Fruit fly (Drosophila melanogaster) whole organism, embryonic: ENCODE data around the gene CG44261.

Experiments used
- ATbp ChIP-seq: fragments of 200-800 bp; sonication (Bioruptor generic); optimal IDR thresholded peaks from 2 replicates; lab custom pipeline; 2017; ENCODE audit warnings: missing biosample characterization, mild to moderate bottlenecking, missing genetic modification characterization, missing genetic modification reagents
- Asciz ChIP-seq: fragments of 200-800 bp; sonication (Bioruptor generic); optimal IDR thresholded peaks from 2 replicates; lab custom pipeline; 2017; ENCODE audit warnings: missing biosample characterization, mild to moderate bottlenecking, missing genetic modification characterization, missing genetic modification reagents
- Awh ChIP-seq: fragments of 200-800 bp; sonication (Bioruptor generic); IDR thresholded peaks from 2 replicates; pipeline ENCODE4, ENCODE4 v1.3.6; 2022; ENCODE audit warnings: missing biosample characterization, missing genetic modification characterization
- Blimp-1 ChIP-seq: fragments of 200-800 bp; sonication (Bioruptor generic); optimal IDR thresholded peaks from 3 replicates; lab custom pipeline; 2018; ENCODE audit warnings: missing biosample characterization, missing genetic modification characterization, mild to moderate bottlenecking, moderate library complexity, missing genetic modification reagents
- CG10979 ChIP-seq: fragments of 200-800 bp; sonication (Bioruptor generic); optimal IDR thresholded peaks from 2 replicates; lab custom pipeline; 2018; ENCODE audit warnings: missing biosample characterization, mild to moderate bottlenecking, missing genetic modification characterization, moderate library complexity
- CG12769 ChIP-seq: fragments of 200-800 bp; sonication (Bioruptor generic); optimal IDR thresholded peaks from 2 replicates; lab custom pipeline; 2019; ENCODE audit warnings: missing biosample characterization, mild to moderate bottlenecking, missing genetic modification characterization, moderate library complexity
- CG17802 ChIP-seq: fragments of 200-800 bp; sonication (Bioruptor generic); optimal IDR thresholded peaks from 2 replicates; lab custom pipeline; 2018; ENCODE audit warnings: missing biosample characterization, mild to moderate bottlenecking, missing genetic modification characterization, moderate library complexity
- CG2678 ChIP-seq: fragments of 200-800 bp; sonication (Bioruptor generic); optimal IDR thresholded peaks from 3 replicates; lab custom pipeline; 2019; ENCODE audit warnings: missing biosample characterization, mild to moderate bottlenecking, missing genetic modification characterization, moderate library complexity
- CG31224 ChIP-seq: fragments of 200-800 bp; sonication (Bioruptor generic); IDR thresholded peaks from 2 replicates; pipeline ENCODE4 v1.3.6; 2022; ENCODE audit warnings: missing biosample characterization, missing genetic modification characterization
- CG4404 ChIP-seq: fragments of 200-800 bp; sonication (Bioruptor generic); IDR thresholded peaks from 2 replicates; pipeline ENCODE4 v1.3.6; 2022; ENCODE audit warnings: missing biosample characterization, missing genetic modification characterization
- CG4820 ChIP-seq: fragments of 200-800 bp; sonication (Bioruptor generic); optimal IDR thresholded peaks from 3 replicates; lab custom pipeline; 2016; ENCODE audit warnings: missing biosample characterization, missing genetic modification characterization
- CG6689 ChIP-seq: fragments of 200-800 bp; sonication (Bioruptor generic); IDR thresholded peaks from 2 replicates; pipeline ENCODE4 v1.3.6; 2022; ENCODE audit warnings: missing biosample characterization, missing genetic modification characterization
- CG7839 ChIP-seq: fragments of 200-800 bp; sonication (Bioruptor generic); optimal IDR thresholded peaks from 3 replicates; lab custom pipeline; 2018; ENCODE audit warnings: missing biosample characterization, mild to moderate bottlenecking, missing genetic modification characterization, moderate library complexity
- Drgx ChIP-seq: fragments of 200-800 bp; sonication (Bioruptor generic); IDR thresholded peaks from 2 replicates; pipeline ENCODE4 v1.3.6; 2022; ENCODE audit warnings: missing biosample characterization, missing genetic modification characterization
- Ets65A ChIP-seq: fragments of 200-800 bp; sonication (Bioruptor generic); peaks from one replicate; lab custom pipeline; 2016; ENCODE audit warnings: missing biosample characterization, missing genetic modification characterization
- Fer3 ChIP-seq: fragments of 200-800 bp; sonication (Bioruptor generic); optimal IDR thresholded peaks from 2 replicates; lab custom pipeline; 2018; ENCODE audit warnings: missing biosample characterization, mild to moderate bottlenecking, missing genetic modification characterization, moderate library complexity
- HHEX ChIP-seq: fragments of 200-800 bp; sonication (Bioruptor generic); optimal IDR thresholded peaks from 3 replicates; lab custom pipeline; 2017; ENCODE audit warnings: missing biosample characterization, mild to moderate bottlenecking, missing genetic modification characterization, missing genetic modification reagents
- HLH3B ChIP-seq: fragments of 200-800 bp; sonication (Bioruptor generic); IDR thresholded peaks from 2 replicates; pipeline ENCODE4 v1.3.6; 2022; ENCODE audit warnings: missing biosample characterization, missing genetic modification characterization
- Hr51 ChIP-seq, 2 experiments: fragments of 200-800 bp; sonication (Bioruptor generic); optimal IDR thresholded peaks; 2 replicates in 1 of 2; 3 replicates in 1 of 2; lab custom pipeline; 2016 to 2018; ENCODE audit warnings: missing biosample characterization in 2 of 2, missing genetic modification characterization in 2 of 2, mild to moderate bottlenecking in 1 of 2, moderate library complexity in 1 of 2
- Hr78 ChIP-seq, 2 experiments: fragments of 200-800 bp in 1 of 2; fragments of >200 bp in 1 of 2; sonication (Bioruptor generic) in 1 of 2; optimal IDR thresholded peaks; 2 replicates each; lab custom pipeline; 2017 to 2019; ENCODE audit warnings: missing biosample characterization in 2 of 2, missing genetic modification characterization in 2 of 2, mild to moderate bottlenecking in 1 of 2, moderate library complexity in 1 of 2
- Myb ChIP-seq: fragments of 200-800 bp; sonication (Bioruptor generic); optimal IDR thresholded peaks from 2 replicates; lab custom pipeline; 2016; ENCODE audit warnings: missing biosample characterization, missing genetic modification characterization
- Opbp ChIP-seq: fragments of 200-800 bp; sonication (Bioruptor generic); IDR thresholded peaks from 3 replicates; pipeline ENCODE4 v1.3.6; 2022; ENCODE audit warnings: missing biosample characterization, missing genetic modification characterization; ENCODE audit not compliant: partially characterized antibody
- Pdp1 ChIP-seq, 2 experiments: fragments of 200-800 bp; sonication (Bioruptor generic); optimal IDR thresholded peaks; 3 replicates each; lab custom pipeline; 2016; ENCODE audit warnings: missing biosample characterization in 2 of 2, missing genetic modification characterization in 2 of 2, mild to moderate bottlenecking in 1 of 2, moderate library complexity in 1 of 2
- Usf ChIP-seq: fragments of 200-800 bp; sonication (Bioruptor generic); optimal IDR thresholded peaks from 2 replicates; lab custom pipeline; 2017; ENCODE audit warnings: missing genotype, missing biosample characterization, missing genetic modification characterization
- abd-A ChIP-seq: fragments of 200-800 bp; sonication (Bioruptor generic); optimal IDR thresholded peaks from 3 replicates; lab custom pipeline; 2019; ENCODE audit warnings: missing biosample characterization, mild to moderate bottlenecking, missing genetic modification characterization, moderate library complexity
- bowl ChIP-seq: fragments of 200-800 bp; sonication (Bioruptor generic); IDR thresholded peaks from 2 replicates; pipeline ENCODE4 v1.3.6; 2022; ENCODE audit warnings: missing biosample characterization, missing genetic modification characterization
- bsh ChIP-seq, 2 experiments: fragments of 200-800 bp; sonication (Bioruptor generic); optimal IDR thresholded peaks; 2 replicates each; lab custom pipeline; 2017 to 2018; ENCODE audit warnings: mild to moderate bottlenecking in 2 of 2, missing biosample characterization in 2 of 2, missing genetic modification characterization in 2 of 2, moderate library complexity in 1 of 2
- cad ChIP-seq: fragments of >200 bp; optimal IDR thresholded peaks from 2 replicates; lab custom pipeline; 2017; ENCODE audit warnings: missing biosample characterization, missing genetic modification characterization
- ci ChIP-seq: fragments of 200-800 bp; sonication (Bioruptor generic); IDR thresholded peaks from 3 replicates; pipeline ENCODE4 v1.3.6; 2022; ENCODE audit warnings: missing biosample characterization, missing genetic modification characterization
- crol ChIP-seq: fragments of 200-800 bp; sonication (Bioruptor generic); IDR thresholded peaks from 2 replicates; pipeline ENCODE4 v1.3.6; 2022; ENCODE audit warnings: missing biosample characterization, missing genetic modification characterization
- dmrt99B ChIP-seq: fragments of 200-800 bp; sonication (Bioruptor generic); optimal IDR thresholded peaks from 2 replicates; lab custom pipeline; 2018; ENCODE audit warnings: missing biosample characterization, mild to moderate bottlenecking, missing genetic modification characterization, moderate library complexity
- dpn ChIP-seq, 2 experiments: fragments of 200-800 bp; sonication (Bioruptor generic); optimal IDR thresholded peaks; 3 replicates each; lab custom pipeline; 2016; ENCODE audit warnings: missing biosample characterization in 2 of 2, missing genetic modification characterization in 2 of 2
- fd96Cb ChIP-seq: fragments of 200-800 bp; sonication (Bioruptor generic); optimal IDR thresholded peaks from 2 replicates; lab custom pipeline; 2018; ENCODE audit warnings: missing biosample characterization, mild to moderate bottlenecking, missing genetic modification characterization, moderate library complexity
- gem ChIP-seq: fragments of 200-800 bp; sonication (Bioruptor generic); optimal IDR thresholded peaks from 2 replicates; lab custom pipeline; 2019; ENCODE audit warnings: missing biosample characterization, mild to moderate bottlenecking, missing genetic modification characterization, moderate library complexity
- klu ChIP-seq: fragments of 200-800 bp; sonication (Bioruptor generic); IDR thresholded peaks from 2 replicates; pipeline ENCODE4 v1.3.6; 2022; ENCODE audit warnings: missing biosample characterization, missing genetic modification characterization
- nau ChIP-seq: fragments of 200-800 bp; sonication (Bioruptor generic); optimal IDR thresholded peaks from 3 replicates; lab custom pipeline; 2017; ENCODE audit warnings: missing biosample characterization, mild to moderate bottlenecking, missing genetic modification characterization, missing genetic modification reagents
- phol ChIP-seq: fragments of 200-800 bp; sonication (Bioruptor generic); optimal IDR thresholded peaks from 3 replicates; lab custom pipeline; 2018; ENCODE audit warnings: missing biosample characterization, mild to moderate bottlenecking, missing genetic modification characterization, moderate library complexity
- pita ChIP-seq: fragments of 200-800 bp; sonication (Bioruptor generic); optimal IDR thresholded peaks from 2 replicates; lab custom pipeline; 2017; ENCODE audit warnings: missing biosample characterization, mild to moderate bottlenecking, missing genetic modification characterization
- row ChIP-seq: fragments of 200-800 bp; sonication (Bioruptor generic); IDR thresholded peaks from 3 replicates; pipeline ENCODE4 v1.3.6; 2022; ENCODE audit warnings: missing biosample characterization, missing genetic modification characterization
- sr ChIP-seq: fragments of 200-800 bp; sonication (Bioruptor generic); IDR thresholded peaks from 3 replicates; pipeline ENCODE4 v1.3.6; 2022; ENCODE audit warnings: missing biosample characterization, missing genetic modification characterization
- tll ChIP-seq, 2 experiments: fragments of 200-800 bp in 1 of 2; fragments of >200 bp in 1 of 2; sonication (Bioruptor generic) in 1 of 2; optimal IDR thresholded peaks; 2 replicates each; lab custom pipeline; 2017 to 2019; ENCODE audit warnings: missing biosample characterization in 2 of 2, missing genetic modification characterization in 2 of 2, mild to moderate bottlenecking in 1 of 2, moderate library complexity in 1 of 2
- vvl ChIP-seq: fragments of 200-800 bp; sonication (Bioruptor generic); IDR thresholded peaks from 2 replicates; pipeline ENCODE4 v1.3.6; 2022; ENCODE audit warnings: missing biosample characterization, missing genetic modification characterization

The CG44261 gene

dm6 chr3R:9424061-9424665 lies 16.2 kb upstream of the CG44261 start (continued):
- peak; percentile 47; the same call in 1 of the 2 replicates for TF ChIP-seq crol (GFP tag; lab: Robert Waterston, UW)
- peak; percentile 13; the same call in 1 of the 3 replicates for TF ChIP-seq ci
- TF ChIP-seq abd-A = peak; percentile 18

- TF ChIP-seq Pdp1 (GFP tag; optimal IDR thresholded peaks at IDR 0.05; lab: Kevin White, UChicago) = peak in 1 of 2 experiments; percentile 64
- no peak for TF ChIP-seq Usf (GFP tag; lab: Kevin White, UChicago)
These were observed 14.4 kb upstream of the CG44261 start for dm6 chr3R:9422338-9422737.

- no peak for TF ChIP-seq CG17802 (tag; lab: Kevin White, UChicago)
- TF ChIP-seq fd96Cb (tag; lab: Kevin White, UChicago) = peak; percentile 14
- TF ChIP-seq Asciz (GFP tag; lab: Kevin White, UChicago) = peak; percentile 8
- peak; percentile 6 for TF ChIP-seq HHEX (GFP tag; lab: Kevin White, UChicago)
- TF ChIP-seq ATbp (GFP tag; lab: Kevin White, UChicago) = no peak
- peak; percentile 41; the same call in 2 of the 3 replicates for TF ChIP-seq row (GFP tag; lab: Robert Waterston, UW)
- no peak for TF ChIP-seq pita
- TF ChIP-seq nau (GFP tag; lab: Kevin White, UChicago) = peak; percentile 1
- peak in 1 of 2 experiments; percentile 38 for TF ChIP-seq Hr51 (GFP tag; optimal IDR thresholded peaks at IDR 0.05; lab: Kevin White, UChicago)
- peak; percentile 52; the same call in 1 of the 2 replicates for TF ChIP-seq vvl (GFP tag; lab: Robert Waterston, UW)
- TF ChIP-seq Blimp-1 (GFP tag; lab: Kevin White, UChicago) = peak; percentile 17
- TF ChIP-seq Hr78 (GFP tag; optimal IDR thresholded peaks at IDR 0.05; lab: Kevin White, UChicago) = peak in 1 of 2 experiments; percentile 70
- peak; percentile 45 for TF ChIP-seq CG12769 (tag; lab: Kevin White, UChicago)
- peak; percentile 27 for TF ChIP-seq phol
- 0 out of 2 replicates have a peak, but pooled peaks have one; percentile 32 for TF ChIP-seq HLH3B
- no peak for TF ChIP-seq CG31224 (GFP tag; lab: Robert Waterston, UW)
- peak; percentile 49 for TF ChIP-seq dmrt99B (tag; lab: Kevin White, UChicago)
- 0 out of 2 replicates have a peak, but pooled peaks have one; percentile 9 for TF ChIP-seq Awh (GFP tag; lab: Robert Waterston, UW)
- TF ChIP-seq sr (GFP tag; lab: Robert Waterston, UW) = peak; percentile 40; the same call in 1 of the 3 replicates
- peak in 1 of 2 experiments; percentile 29 for TF ChIP-seq bsh (GFP tag; optimal IDR thresholded peaks at IDR 0.05; lab: Kevin White, UChicago)
- TF ChIP-seq Opbp (GFP tag; lab: Robert Waterston, UW) = no peak
- TF ChIP-seq CG4820 (GFP tag; lab: Kevin White, UChicago) = peak; percentile 14
- no peak for TF ChIP-seq CG4404 (GFP tag; lab: Robert Waterston, UW)
- peak; percentile 21 for TF ChIP-seq CG2678
- TF ChIP-seq Fer3 = no peak
- peak; percentile 26 for TF ChIP-seq gem (tag; lab: Kevin White, UChicago)
- 0 out of 2 replicates have a peak, but pooled peaks have one; percentile 7 for TF ChIP-seq CG6689 (GFP tag; lab: Robert Waterston, UW)
- no peak for TF ChIP-seq Myb (GFP tag; lab: Kevin White, UChicago)
- TF ChIP-seq dpn (GFP tag; optimal IDR thresholded peaks at IDR 0.05; lab: Kevin White, UChicago) = peak; percentile 6 to 22
- peak in 1 of 2 experiments; percentile 17 for TF ChIP-seq Pdp1 (GFP tag; optimal IDR thresholded peaks at IDR 0.05; lab: Kevin White, UChicago)
- no peak for TF ChIP-seq klu (GFP tag; lab: Robert Waterston, UW)
- peak; percentile 59 for TF ChIP-seq Drgx (GFP tag; lab: Robert Waterston, UW)
- TF ChIP-seq CG7839 (tag; lab: Kevin White, UChicago) = peak; percentile 4
- TF ChIP-seq cad (GFP tag; lab: Kevin White, UChicago) = no peak
- TF ChIP-seq bowl = 0 out of 2 replicates have a peak, but pooled peaks have one; percentile 34
- TF ChIP-seq CG10979 (tag; lab: Kevin White, UChicago) = peak; percentile 14
- TF ChIP-seq tll (GFP tag; optimal IDR thresholded peaks at IDR 0.05; lab: Kevin White, UChicago) = no peak
- TF ChIP-seq Ets65A (GFP tag; lab: Kevin White, UChicago) = peak; percentile 88
These were observed 12.7 kb upstream of the CG44261 start for dm6 chr3R:9420439-9421234.
